Fruit fly (Drosophila melanogaster): ENCODE data around the gene 5-HT2A.

Gene 5-HT2A

DNA sequence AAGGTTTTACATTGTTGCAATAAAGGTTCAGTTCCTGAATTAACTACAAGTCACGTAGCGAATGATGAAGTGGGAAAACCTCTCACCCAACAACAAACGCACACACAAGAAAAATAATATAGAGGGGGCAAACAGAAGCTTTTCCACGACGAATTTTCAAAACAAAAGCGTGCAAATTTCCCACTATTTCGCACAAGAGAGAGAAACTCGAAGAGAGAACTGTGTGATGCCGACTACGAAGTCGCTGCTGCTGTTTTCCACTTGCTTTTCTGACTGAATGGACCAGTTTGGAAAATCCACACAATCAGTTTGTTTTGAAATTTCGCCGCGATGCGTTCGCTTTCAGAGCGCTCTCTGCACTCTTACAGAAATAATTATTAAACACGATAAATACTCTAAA lies at the start of gene 5-HT2A:
Gene 5-HT2A (plus strand): TSS at position 301 of the 400 bp plus-strand sequence.
- TF ChIP-seq Dll (optimal IDR thresholded peaks at IDR 0.05) = no peak

DNA sequence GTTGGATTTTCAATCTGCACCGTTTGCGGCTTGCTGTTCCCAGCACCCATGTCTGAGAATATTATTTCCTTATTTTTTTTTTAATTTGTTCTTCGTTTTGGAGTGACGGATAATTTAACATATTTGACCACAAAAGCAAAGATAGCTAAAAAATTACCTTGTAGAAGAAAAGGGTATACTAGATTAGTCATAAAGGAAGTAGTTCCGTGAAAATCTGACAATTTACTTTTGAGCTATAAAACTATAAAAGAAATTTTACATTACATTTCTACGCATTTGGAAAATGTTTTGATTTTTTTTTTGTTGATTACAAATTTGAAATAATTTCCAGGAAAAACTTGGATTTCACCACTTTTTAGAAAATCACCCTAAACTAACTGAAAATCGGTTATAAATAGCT lies 34.1 kb upstream of the 5-HT2A start, which contains the start of gene CG32945:
Gene CG32945 (minus strand): TSS at position 101 of the 400 bp plus-strand sequence.
- TF ChIP-seq Dll (optimal IDR thresholded peaks at IDR 0.05) (no peak), CG8478 (optimal IDR thresholded peaks at IDR 0.05) (no peak), pan (optimal IDR thresholded peaks at IDR 0.05) (no peak), psq (optimal IDR thresholded peaks at IDR 0.05) (no peak), EcR (GFP tag; optimal IDR thresholded peaks at IDR 0.05) (no peak), usp (GFP tag; optimal IDR thresholded peaks at IDR 0.05) (no peak)

DNA sequence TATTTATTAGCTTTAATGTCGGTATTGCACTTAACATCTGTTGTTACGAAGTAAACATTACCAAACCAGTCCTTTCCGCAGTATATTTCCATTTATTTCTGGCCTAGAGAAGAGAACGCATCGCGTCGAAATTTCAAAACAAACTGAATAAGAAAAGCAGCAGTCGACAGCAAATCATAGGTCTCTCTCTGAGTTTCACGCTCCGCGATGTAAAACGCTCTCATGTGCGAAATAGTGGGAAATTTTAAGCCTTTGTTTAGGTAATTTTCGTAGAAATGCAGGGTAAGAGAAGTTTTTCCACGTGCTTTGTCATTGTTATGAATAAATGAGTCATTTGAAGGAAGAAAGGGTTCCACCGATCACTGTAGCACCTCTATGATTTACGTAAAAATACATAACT lies 13.0 kb upstream of the 5-HT2A start:
- no peak for TF ChIP-seq EcR (GFP tag; optimal IDR thresholded peaks at IDR 0.05)
- no peak for TF ChIP-seq pan (optimal IDR thresholded peaks at IDR 0.05)

DNA sequence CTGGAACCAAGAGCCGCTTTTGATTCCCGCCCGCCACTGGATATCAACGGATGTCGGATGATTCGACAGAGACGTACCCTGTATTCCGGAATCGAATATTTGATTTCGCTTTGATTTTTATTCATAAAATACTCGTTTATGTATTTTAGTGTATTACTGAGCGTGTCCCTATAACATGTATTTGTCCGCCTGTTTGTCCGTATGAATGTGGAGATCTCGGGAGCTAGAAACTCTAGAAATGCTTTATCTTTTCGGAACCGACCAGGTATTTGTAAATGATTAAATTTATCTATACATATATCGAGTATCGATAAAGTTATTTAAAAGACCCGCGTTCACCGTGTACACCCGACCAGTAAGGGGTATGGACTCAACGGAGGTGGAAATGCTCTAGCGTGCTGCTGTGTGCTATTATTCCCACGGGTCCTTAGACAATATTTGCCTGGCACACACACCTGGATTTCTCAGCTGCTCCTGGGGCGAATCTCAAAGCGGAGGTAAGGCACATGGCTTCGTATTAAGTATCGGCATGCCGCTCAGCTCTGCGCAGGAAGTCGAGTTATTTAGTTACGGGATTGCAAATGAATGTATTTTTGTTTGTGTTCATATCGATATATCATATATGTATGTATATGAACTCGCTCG lies 10.7 kb upstream of the 5-HT2A start:
- no peak for TF ChIP-seq EcR (GFP tag; optimal IDR thresholded peaks at IDR 0.05)
- no peak for TF ChIP-seq pan (optimal IDR thresholded peaks at IDR 0.05)
- no peak for TF ChIP-seq psq (optimal IDR thresholded peaks at IDR 0.05)
- TF ChIP-seq CG8478 (optimal IDR thresholded peaks at IDR 0.05) = no peak
- TF ChIP-seq Dll (optimal IDR thresholded peaks at IDR 0.05) = no peak
- no peak for TF ChIP-seq usp (GFP tag; optimal IDR thresholded peaks at IDR 0.05)

DNA sequence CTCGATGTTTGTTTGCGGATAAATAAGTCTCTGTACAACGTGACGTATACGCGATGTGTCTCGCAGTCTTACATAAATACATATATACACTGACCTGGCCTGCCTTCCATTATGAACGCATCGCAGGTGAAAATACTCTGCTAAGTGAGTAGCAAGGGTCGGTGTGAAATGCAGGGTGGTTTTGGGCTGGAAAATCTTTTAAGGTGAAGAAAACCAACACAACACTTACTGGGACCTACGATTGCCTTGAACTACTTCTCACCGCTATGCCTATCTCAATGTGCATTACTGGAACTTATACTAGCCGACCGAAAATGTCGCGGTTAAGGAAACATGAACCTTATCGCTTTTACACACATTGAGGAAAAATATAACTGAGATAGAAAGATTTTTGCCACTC lies 3.5 kb downstream of the 5-HT2A start:
- no peak for TF ChIP-seq pan (optimal IDR thresholded peaks at IDR 0.05)
- TF ChIP-seq CG8478 (optimal IDR thresholded peaks at IDR 0.05) = no peak
- no peak for TF ChIP-seq psq (optimal IDR thresholded peaks at IDR 0.05)
- no peak for TF ChIP-seq EcR (GFP tag; optimal IDR thresholded peaks at IDR 0.05)
- TF ChIP-seq usp (GFP tag; optimal IDR thresholded peaks at IDR 0.05) = no peak
- TF ChIP-seq Dll (optimal IDR thresholded peaks at IDR 0.05) = no peak

DNA sequence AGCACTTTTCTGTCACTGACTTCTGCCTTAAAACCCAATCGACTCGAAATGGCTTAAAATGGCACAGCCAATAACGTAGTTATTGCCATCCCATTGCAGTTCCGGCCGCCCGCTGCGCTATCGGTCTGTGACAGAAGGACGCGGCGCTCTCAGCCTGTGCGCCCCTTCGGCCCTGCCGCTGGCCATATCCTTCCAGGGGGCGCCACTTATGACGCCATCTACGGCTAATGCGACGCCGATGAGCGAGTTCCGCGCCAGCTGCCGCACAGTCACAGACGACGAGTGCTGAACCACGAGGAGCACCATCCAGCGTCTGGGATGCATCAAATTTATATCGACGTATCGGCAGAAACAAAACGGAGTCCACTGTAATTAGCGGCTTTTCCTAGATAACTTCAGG lies 20.0 kb downstream of the 5-HT2A start:
- TF ChIP-seq EcR (GFP tag; optimal IDR thresholded peaks at IDR 0.05) = no peak

DNA sequence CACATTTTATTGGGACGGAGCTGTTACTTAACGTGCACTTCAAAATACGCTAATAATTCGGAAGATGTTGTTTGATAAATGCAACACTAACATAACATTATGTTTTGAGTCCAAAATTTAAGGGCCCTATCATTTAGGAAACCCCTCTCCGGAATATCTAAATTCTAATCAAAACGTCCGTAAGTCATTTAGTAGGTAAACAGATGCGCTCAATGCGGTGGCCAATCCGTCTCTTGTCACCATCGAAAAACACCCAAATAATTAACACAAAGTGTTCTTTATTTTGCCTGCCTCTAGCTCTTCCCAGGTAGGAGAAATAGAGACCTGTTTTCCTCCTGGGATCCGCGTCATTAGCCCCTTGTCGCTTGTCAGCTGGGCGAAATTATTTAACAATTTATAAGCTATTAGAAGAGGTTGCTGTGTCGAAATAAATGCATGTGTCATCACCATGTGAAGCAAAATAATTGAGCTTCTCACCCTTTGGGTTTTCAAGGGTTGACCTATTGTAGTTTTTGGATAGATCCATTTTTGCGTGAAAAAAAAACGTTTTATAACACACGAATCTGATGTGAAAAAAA lies 21.8 kb downstream of the 5-HT2A start:
- no peak for TF ChIP-seq usp (GFP tag; optimal IDR thresholded peaks at IDR 0.05)
- no peak for TF ChIP-seq Dll (optimal IDR thresholded peaks at IDR 0.05)
- no peak for TF ChIP-seq CG8478 (optimal IDR thresholded peaks at IDR 0.05)
- TF ChIP-seq psq (optimal IDR thresholded peaks at IDR 0.05) = no peak

DNA sequence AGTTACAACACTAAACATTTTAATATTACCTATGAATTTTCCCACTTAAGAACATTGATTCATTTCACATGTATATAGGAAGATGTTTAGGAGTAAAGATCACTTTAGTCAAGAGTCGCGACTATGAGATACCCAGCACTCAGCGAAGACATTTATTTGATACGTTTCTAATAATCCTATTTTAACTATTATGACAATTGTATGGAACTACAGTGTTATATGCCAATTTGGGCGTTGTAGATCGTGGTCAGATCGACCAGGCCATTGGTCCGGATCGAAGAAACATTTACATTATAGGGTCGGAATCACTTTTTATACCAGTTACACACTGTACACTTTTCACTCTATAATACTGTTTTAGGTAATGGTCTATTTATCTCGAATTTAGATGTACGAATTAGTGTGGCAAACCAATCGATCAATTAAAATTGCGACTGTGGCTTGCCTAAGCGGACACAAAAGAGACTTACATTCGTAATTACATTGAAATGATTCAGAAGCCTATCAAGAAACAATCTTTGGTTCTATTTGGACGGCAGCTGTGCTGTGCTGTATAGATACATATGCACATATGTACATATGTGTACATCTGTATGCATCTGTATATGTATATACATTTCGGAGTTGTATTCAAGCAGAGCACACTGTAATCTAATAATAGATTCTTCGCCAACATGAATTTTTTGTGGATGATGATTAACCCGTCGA lies 28.0 kb downstream of the 5-HT2A start:
- TF ChIP-seq CG8478 (optimal IDR thresholded peaks at IDR 0.05) (no peak), Dll (optimal IDR thresholded peaks at IDR 0.05) (no peak), usp (GFP tag; optimal IDR thresholded peaks at IDR 0.05) (no peak), psq (optimal IDR thresholded peaks at IDR 0.05) (no peak), EcR (GFP tag; optimal IDR thresholded peaks at IDR 0.05) (no peak), pan (optimal IDR thresholded peaks at IDR 0.05) (no peak)

DNA sequence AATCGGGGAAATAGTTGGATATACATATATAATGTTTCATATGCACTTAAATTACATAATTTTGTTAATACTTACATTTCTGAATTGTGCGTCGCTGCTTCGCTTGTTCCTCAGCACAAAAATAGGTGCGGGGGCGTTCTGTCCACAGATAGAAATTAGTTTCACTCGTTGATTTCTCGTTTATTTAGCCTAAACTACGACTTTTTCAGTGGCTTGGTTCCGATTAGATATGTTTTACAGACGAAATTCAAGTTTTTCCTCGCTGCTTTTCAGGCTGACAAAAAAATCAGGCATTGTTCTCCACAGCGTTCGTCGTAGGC lies 28.5 kb downstream of the 5-HT2A start:
- TF ChIP-seq CG8478 (optimal IDR thresholded peaks at IDR 0.05) = no peak
- no peak for TF ChIP-seq psq (optimal IDR thresholded peaks at IDR 0.05)
- TF ChIP-seq Dll (optimal IDR thresholded peaks at IDR 0.05) = no peak
- TF ChIP-seq EcR (GFP tag; optimal IDR thresholded peaks at IDR 0.05) = no peak
- no peak for TF ChIP-seq usp (GFP tag; optimal IDR thresholded peaks at IDR 0.05)
- no peak for TF ChIP-seq pan (optimal IDR thresholded peaks at IDR 0.05)

DNA sequence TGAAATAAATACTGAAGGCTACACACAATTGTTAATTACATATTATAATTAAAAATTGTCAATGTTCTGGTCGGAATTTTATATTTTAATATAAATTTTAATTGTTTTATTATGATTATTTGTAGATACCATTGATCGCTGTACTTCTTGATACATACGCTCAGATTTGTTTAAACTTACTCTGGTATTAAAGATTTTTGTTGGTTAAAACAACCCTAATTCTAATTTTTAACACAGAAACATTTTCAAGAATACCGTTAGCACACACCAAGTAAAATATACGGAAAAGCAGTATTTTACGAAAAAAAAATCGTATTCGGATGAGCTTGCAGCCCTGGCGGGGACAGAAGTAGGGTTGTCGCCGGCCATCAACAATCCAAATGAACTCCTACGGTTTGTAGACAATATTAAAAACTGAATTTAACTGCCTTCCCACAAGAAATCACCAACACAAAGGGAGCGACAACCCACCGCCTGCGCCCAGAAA lies 29.0 kb downstream of the 5-HT2A start, which contains the start of the genes CG9775, MED31 and slx1:
Gene CG9775 (minus strand): TSS at position 223 of the 487 bp plus-strand sequence.
Gene MED31 (plus strand): TSS at position 348 of the 487 bp plus-strand sequence.
Gene slx1 (plus strand): TSS at position 348 of the 487 bp plus-strand sequence.
- TF ChIP-seq EcR (GFP tag; optimal IDR thresholded peaks at IDR 0.05) (no peak), Dll (optimal IDR thresholded peaks at IDR 0.05) (no peak), CG8478 (optimal IDR thresholded peaks at IDR 0.05) (no peak), psq (optimal IDR thresholded peaks at IDR 0.05) (no peak), usp (GFP tag; optimal IDR thresholded peaks at IDR 0.05) (no peak), pan (optimal IDR thresholded peaks at IDR 0.05) (no peak)

DNA sequence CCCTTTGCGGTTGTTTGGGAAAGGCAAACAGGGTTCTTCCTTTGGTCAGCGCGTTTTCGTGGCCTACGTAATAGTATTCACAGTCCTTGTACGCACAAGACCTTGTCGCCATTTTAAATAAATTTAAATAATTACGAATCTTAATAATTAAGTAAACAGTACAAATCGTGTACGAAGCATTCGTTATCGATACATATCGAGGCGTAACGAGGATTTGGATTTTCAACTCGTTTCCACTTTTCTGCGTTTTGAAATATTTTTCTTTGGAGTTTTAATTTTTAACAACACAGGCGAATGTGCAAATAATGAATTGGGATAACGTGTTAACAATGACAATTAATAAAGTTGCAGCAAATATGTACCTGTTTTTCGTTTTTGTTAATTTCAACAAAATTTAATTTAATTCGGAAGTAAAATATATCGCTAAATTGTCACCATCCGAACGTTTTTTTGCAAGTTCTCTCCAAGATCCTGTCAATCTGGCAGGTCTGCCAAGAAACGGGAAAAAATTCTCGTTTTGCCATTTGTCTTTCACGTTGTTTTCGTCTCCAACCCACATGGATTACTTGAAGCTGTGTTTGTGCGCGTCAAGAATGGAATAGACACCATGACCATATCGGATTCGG lies 32.9 kb downstream of the 5-HT2A start, which contains the start of the genes Dlip2 and rpk:
Gene Dlip2 (minus strand): TSS at position 199 of the 626 bp plus-strand sequence.
Gene rpk (plus strand): TSS at position 525 of the 626 bp plus-strand sequence.
- no peak for TF ChIP-seq pan (optimal IDR thresholded peaks at IDR 0.05)

DNA sequence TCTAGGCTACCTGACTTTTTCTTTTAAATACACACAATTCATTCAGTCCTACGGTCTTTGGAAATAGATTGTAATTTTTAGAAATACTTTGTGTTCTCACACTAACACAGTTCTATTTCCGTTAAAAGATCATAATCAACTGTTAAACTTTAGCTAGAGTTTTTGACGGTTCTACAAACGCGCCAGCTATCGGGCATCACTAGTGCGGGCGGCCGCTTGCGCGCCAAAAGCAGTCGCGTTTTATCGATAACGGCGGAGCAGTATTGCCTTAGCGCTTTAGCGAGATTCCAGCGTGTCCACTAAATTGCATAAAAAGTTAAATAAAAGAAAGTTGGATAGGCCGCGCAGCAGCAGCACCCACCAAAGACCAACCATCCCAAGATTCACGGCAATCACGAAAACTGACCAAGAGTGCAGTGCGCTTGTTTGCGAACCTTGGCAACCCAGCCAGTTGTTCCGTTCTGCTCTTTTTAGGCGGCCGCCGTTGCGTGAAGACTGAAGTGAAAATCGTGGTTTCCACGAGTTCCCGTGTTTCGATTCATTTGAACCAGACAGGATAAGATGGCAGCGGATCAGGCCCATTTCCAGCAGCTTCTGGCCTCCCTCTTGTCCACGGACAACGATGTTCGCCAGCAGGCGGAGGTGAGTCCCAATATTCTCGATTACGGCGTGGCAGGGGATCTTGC lies 36.6 kb downstream of the 5-HT2A start, which contains the start of gene Karybeta3:
Gene Karybeta3 (plus strand): TSS at position 51 of the 686 bp plus-strand sequence.
- no peak for TF ChIP-seq pan (optimal IDR thresholded peaks at IDR 0.05)
- TF ChIP-seq psq (optimal IDR thresholded peaks at IDR 0.05) = no peak
- TF ChIP-seq Dll (optimal IDR thresholded peaks at IDR 0.05) = no peak
- no peak for TF ChIP-seq usp (GFP tag; optimal IDR thresholded peaks at IDR 0.05)
- TF ChIP-seq CG8478 (optimal IDR thresholded peaks at IDR 0.05) = no peak
- no peak for TF ChIP-seq EcR (GFP tag; optimal IDR thresholded peaks at IDR 0.05)

All from whole organism.